Worm (Caenorhabditis elegans): Measurements from ENCODE around the gene arrd-22.

The arrd-22 gene

ce11 chrV:3376973-3377372 is 33.3 kb upstream of the arrd-22 start, which contains the start of gene srbc-2:
Gene srbc-2 (minus strand): TSS chrV:3377073.
- no peak for TF ChIP-seq syd-9 (tag; optimal IDR thresholded peaks at IDR 0.05)
- no peak for TF ChIP-seq pax-1 (tag; optimal IDR thresholded peaks at IDR 0.05)
- no peak for TF ChIP-seq pag-3 (tag; optimal IDR thresholded peaks at IDR 0.05; ENCODE audit: borderline replicate concordance)
- TF ChIP-seq lim-6 (tag; optimal IDR thresholded peaks at IDR 0.05) = no peak

- TF ChIP-seq C38D4.7 (GFP tag; optimal IDR thresholded peaks at IDR 0.05) = no peak
- no peak for TF ChIP-seq ceh-34 (tag; optimal IDR thresholded peaks at IDR 0.05)
- no peak for TF ChIP-seq T23F11.4 (GFP tag; optimal IDR thresholded peaks at IDR 0.05)
- no peak for TF ChIP-seq ama-1 (optimal IDR thresholded peaks at IDR 0.05)
- TF ChIP-seq sox-4 (tag; optimal IDR thresholded peaks at IDR 0.05) = no peak
- TF ChIP-seq ahr-1 (tag; optimal IDR thresholded peaks at IDR 0.05) = no peak
- TF ChIP-seq nfya-1 (tag; optimal IDR thresholded peaks at IDR 0.05) = no peak
- TF ChIP-seq ceh-24 (tag; optimal IDR thresholded peaks at IDR 0.05) = no peak
- TF ChIP-seq hlh-6 (tag; optimal IDR thresholded peaks at IDR 0.05) = no peak
- no peak for TF ChIP-seq dve-1 (tag; optimal IDR thresholded peaks at IDR 0.05)
- no peak for TF ChIP-seq odd-2 (tag; optimal IDR thresholded peaks at IDR 0.05)
- TF ChIP-seq hlh-30 (tag; optimal IDR thresholded peaks at IDR 0.05; ENCODE audit: insufficient read depth) = no peak
- TF ChIP-seq elt-4 (tag; optimal IDR thresholded peaks at IDR 0.05) = no peak
- TF ChIP-seq ceh-6 (GFP tag; optimal IDR thresholded peaks at IDR 0.05) = no peak
- TF ChIP-seq hlh-15 (tag; optimal IDR thresholded peaks at IDR 0.05) = no peak
- TF ChIP-seq zip-5 (tag; optimal IDR thresholded peaks at IDR 0.05) = no peak
- TF ChIP-seq tbx-2 (tag; optimal IDR thresholded peaks at IDR 0.05) = no peak
- TF ChIP-seq ref-2 (tag; optimal IDR thresholded peaks at IDR 0.05) = no peak
- no peak for TF ChIP-seq unc-42 (tag; optimal IDR thresholded peaks at IDR 0.05)
- no peak for TF ChIP-seq unc-3 (GFP tag; conservative IDR thresholded peaks at IDR 0.05)
- no peak for TF ChIP-seq unc-3 (tag; optimal IDR thresholded peaks at IDR 0.05)
These were observed 22.0 kb upstream of the arrd-22 start for ce11 chrV:3388299-3388698.

DNA sequence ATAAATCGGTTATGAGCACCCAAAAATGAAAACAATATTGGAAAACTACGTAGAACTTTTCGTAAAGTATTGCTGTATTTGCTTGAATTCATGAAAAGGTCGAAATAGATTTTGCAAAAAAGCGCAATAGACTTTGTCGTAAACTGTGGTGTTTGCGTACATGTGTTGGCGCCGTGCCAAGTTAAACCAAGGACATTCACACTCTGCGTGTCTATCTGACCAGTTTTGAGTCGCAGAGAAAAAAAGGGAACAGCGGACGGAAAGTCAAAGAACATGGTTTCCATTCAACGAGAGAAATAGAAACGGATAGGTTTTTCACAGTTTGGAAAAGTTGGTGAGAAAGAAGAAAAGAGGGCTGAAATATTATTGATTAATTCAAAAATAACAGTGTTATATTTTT is 19.3 kb upstream of the arrd-22 start:
- TF ChIP-seq tbx-2 (tag; optimal IDR thresholded peaks at IDR 0.05) = no peak
- no peak for TF ChIP-seq ttx-3 (tag; optimal IDR thresholded peaks at IDR 0.05)
- TF ChIP-seq ceh-19 (GFP tag; optimal IDR thresholded peaks at IDR 0.05) = no peak
- TF ChIP-seq nfya-1 (tag; optimal IDR thresholded peaks at IDR 0.05) = no peak
- no peak for TF ChIP-seq tbx-7 (tag; optimal IDR thresholded peaks at IDR 0.05)

DNA sequence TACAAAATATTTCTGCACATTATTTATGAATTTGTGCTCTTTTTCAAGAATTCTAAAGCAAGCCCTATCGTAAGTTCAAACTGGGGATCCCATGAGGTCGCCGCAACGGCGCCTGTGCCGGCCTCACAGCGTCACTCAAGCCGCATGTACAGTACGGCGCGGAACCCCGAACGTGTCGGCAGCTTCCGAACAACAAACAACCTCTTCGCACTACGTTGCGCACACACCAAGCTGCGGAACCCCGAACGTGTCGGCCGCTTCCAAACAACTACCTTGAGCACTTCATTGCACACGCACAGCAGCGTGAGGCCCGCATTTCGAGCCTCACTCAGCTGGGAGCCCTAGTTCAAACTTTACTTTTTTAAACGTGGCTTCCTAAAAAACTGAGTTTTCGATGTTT is 16.3 kb upstream of the arrd-22 start:
- no peak for TF ChIP-seq ceh-22 (tag; optimal IDR thresholded peaks at IDR 0.05)
- no peak for TF ChIP-seq K09A11.1 (tag; optimal IDR thresholded peaks at IDR 0.05; ENCODE audit: insufficient read depth)

- TF ChIP-seq hlh-30 (tag; optimal IDR thresholded peaks at IDR 0.05; ENCODE audit: insufficient read depth) (no peak), elt-2 (tag; optimal IDR thresholded peaks at IDR 0.05) (no peak), fkh-10 (GFP tag; optimal IDR thresholded peaks at IDR 0.05) (no peak), ceh-24 (tag; optimal IDR thresholded peaks at IDR 0.05) (no peak), ceh-19 (GFP tag; optimal IDR thresholded peaks at IDR 0.05) (no peak), hlh-13 (GFP tag; optimal IDR thresholded peaks at IDR 0.05) (no peak), pat-9 (tag; optimal IDR thresholded peaks at IDR 0.05) (no peak), dve-1 (tag; optimal IDR thresholded peaks at IDR 0.05) (no peak), K09A11.1 (tag; optimal IDR thresholded peaks at IDR 0.05; ENCODE audit: insufficient read depth) (no peak), zip-5 (tag; optimal IDR thresholded peaks at IDR 0.05) (no peak), ceh-18 (tag; optimal IDR thresholded peaks at IDR 0.05) (no peak), K02D7.2 (tag; optimal IDR thresholded peaks at IDR 0.05) (no peak), nhr-232 (tag; optimal IDR thresholded peaks at IDR 0.05) (no peak), gmeb-2 (tag; optimal IDR thresholded peaks at IDR 0.05) (no peak), unc-42 (tag; optimal IDR thresholded peaks at IDR 0.05) (no peak), syd-9 (tag; optimal IDR thresholded peaks at IDR 0.05) (no peak), fkh-6 (tag; optimal IDR thresholded peaks at IDR 0.05) (no peak)
These were observed 15.6 kb upstream of the arrd-22 start, which contains the start of gene T20D4.15 for ce11 chrV:3394694-3395240. Gene T20D4.15 (minus strand): TSS chrV:3394744.

Data from whole organism, late embryonic.